Worm (Caenorhabditis elegans) whole organism, late embryonic: ENCODE measurements around the gene pptr-2.
A peak's percentile ranks its signal among the peaks of the same experiment; 100 is the strongest.

ENCODE experiments used
- C08G9.2 ChIP-seq: sonication (generic microtip); optimal IDR thresholded peaks from 2 replicates; lab custom pipeline; 2016; ENCODE audit warnings: mild to moderate bottlenecking, missing genetic modification characterization, moderate library complexity, missing compliant biosample characterization
- K09A11.1 ChIP-seq: sonication (generic microtip); optimal IDR thresholded peaks from 2 replicates; lab custom pipeline; 2017; ENCODE audit warnings: antibody characterized with exemption, mild to moderate bottlenecking, missing genetic modification characterization, missing compliant biosample characterization; ENCODE audit not compliant: insufficient read depth
- T23F11.4 ChIP-seq: fragments of 200-800 bp; sonication (Bioruptor generic); optimal IDR thresholded peaks from 2 replicates; lab custom pipeline; 2018; ENCODE audit warnings: mild to moderate bottlenecking, missing genetic modification characterization, missing compliant biosample characterization
- Y22D7AL.16 ChIP-seq: sonication (generic microtip); optimal IDR thresholded peaks from 2 replicates; lab custom pipeline; 2016; ENCODE audit warnings: missing genetic modification characterization, missing compliant biosample characterization
- ceh-14 ChIP-seq: sonication (generic microtip); optimal IDR thresholded peaks from 2 replicates; lab custom pipeline; 2016; ENCODE audit warnings: missing genotype, missing genetic modification characterization, missing compliant biosample characterization
- ceh-18 ChIP-seq: sonication (generic microtip); optimal IDR thresholded peaks from 2 replicates; lab custom pipeline; 2016; ENCODE audit warnings: missing genetic modification characterization, missing compliant biosample characterization
- ceh-19 ChIP-seq: fragments of 200-800 bp; sonication (Bioruptor generic); optimal IDR thresholded peaks from 2 replicates; lab custom pipeline; 2018; ENCODE audit warnings: mild to moderate bottlenecking, missing genetic modification characterization, missing compliant biosample characterization
- ceh-2 ChIP-seq: sonication (generic microtip); optimal IDR thresholded peaks from 2 replicates; lab custom pipeline; 2016; ENCODE audit warnings: missing genotype, missing genetic modification characterization, missing compliant biosample characterization
- ceh-22 ChIP-seq: sonication (generic microtip); optimal IDR thresholded peaks from 2 replicates; lab custom pipeline; 2017; ENCODE audit warnings: missing biosample characterization, missing genetic modification characterization
- ceh-30 ChIP-seq: fragments of 150-350 bp; optimal IDR thresholded peaks from 2 replicates; lab custom pipeline; 2014; ENCODE audit warnings: missing biosample characterization, missing genetic modification characterization
- ceh-31 ChIP-seq: sonication (generic microtip); optimal IDR thresholded peaks from 2 replicates; lab custom pipeline; 2016; ENCODE audit warnings: missing genetic modification characterization, missing compliant biosample characterization
- ceh-34 ChIP-seq: sonication (generic microtip); optimal IDR thresholded peaks from 2 replicates; lab custom pipeline; 2016; ENCODE audit warnings: mild to moderate bottlenecking, missing genetic modification characterization, missing compliant biosample characterization
- ceh-45 ChIP-seq: fragments of 200-800 bp; sonication (Bioruptor generic); IDR thresholded peaks from 2 replicates; pipeline ENCODE4 v1.3.6; 2022; ENCODE audit warnings: missing genetic modification reagents, missing genetic modification characterization, missing compliant biosample characterization
- ceh-48 ChIP-seq: sonication (generic microtip); optimal IDR thresholded peaks from 2 replicates; lab custom pipeline; 2016; ENCODE audit warnings: missing genetic modification characterization, inconsistent platforms, missing compliant biosample characterization
- ceh-6 ChIP-seq: fragments of 200-800 bp; sonication (Bioruptor generic); optimal IDR thresholded peaks from 2 replicates; lab custom pipeline; 2018; ENCODE audit warnings: mild to moderate bottlenecking, missing genetic modification characterization, missing compliant biosample characterization
- ceh-9 ChIP-seq: sonication (generic microtip); optimal IDR thresholded peaks from 2 replicates; lab custom pipeline; 2016; ENCODE audit warnings: mild to moderate bottlenecking, missing genetic modification characterization, inconsistent platforms, missing compliant biosample characterization
- che-1 ChIP-seq: sonication (generic microtip); optimal IDR thresholded peaks from 2 replicates; lab custom pipeline; 2016; ENCODE audit warnings: mild to moderate bottlenecking, missing genetic modification characterization, missing compliant biosample characterization
- dmd-4 ChIP-seq: sonication (generic microtip); optimal IDR thresholded peaks from 2 replicates; lab custom pipeline; 2016; ENCODE audit warnings: borderline replicate concordance, missing genetic modification characterization, missing compliant biosample characterization
- dve-1 ChIP-seq: sonication (generic microtip); optimal IDR thresholded peaks from 2 replicates; lab custom pipeline; 2017; ENCODE audit warnings: antibody characterized with exemption, mild to moderate bottlenecking, missing genetic modification characterization, missing compliant biosample characterization
- elt-2 ChIP-seq: sonication (generic microtip); optimal IDR thresholded peaks from 2 replicates; lab custom pipeline; 2016; ENCODE audit warnings: missing genetic modification reagents, missing genetic modification characterization, missing compliant biosample characterization
- elt-4 ChIP-seq: sonication (generic microtip); optimal IDR thresholded peaks from 2 replicates; lab custom pipeline; 2016; ENCODE audit warnings: missing genetic modification characterization, missing compliant biosample characterization
- eyg-1 ChIP-seq: sonication (generic microtip); optimal IDR thresholded peaks from 2 replicates; lab custom pipeline; 2016; ENCODE audit warnings: missing genotype, missing genetic modification characterization, missing compliant biosample characterization
- fax-1 ChIP-seq: sonication (generic microtip); optimal IDR thresholded peaks from 2 replicates; lab custom pipeline; 2016; ENCODE audit warnings: missing genotype, missing genetic modification characterization, missing compliant biosample characterization
- fkh-10 ChIP-seq: fragments of 150-350 bp; optimal IDR thresholded peaks from 2 replicates; lab custom pipeline; 2014; ENCODE audit warnings: missing biosample characterization, missing genetic modification reagents, missing genetic modification characterization
- gmeb-2 ChIP-seq: sonication (generic microtip); optimal IDR thresholded peaks from 2 replicates; lab custom pipeline; 2016; ENCODE audit warnings: missing genetic modification characterization, inconsistent platforms, missing compliant biosample characterization
- hlh-13 ChIP-seq: fragments of 200-800 bp; sonication (Bioruptor generic); optimal IDR thresholded peaks from 2 replicates; lab custom pipeline; 2018; ENCODE audit warnings: mild to moderate bottlenecking, missing genetic modification characterization, missing compliant biosample characterization
- hlh-15 ChIP-seq: sonication (generic microtip); optimal IDR thresholded peaks from 2 replicates; lab custom pipeline; 2016; ENCODE audit warnings: missing genetic modification characterization, missing compliant biosample characterization
- hlh-30 ChIP-seq: sonication (generic microtip); optimal IDR thresholded peaks from 2 replicates; lab custom pipeline; 2017; ENCODE audit warnings: antibody characterized with exemption, missing genetic modification characterization, missing compliant biosample characterization; ENCODE audit not compliant: insufficient read depth
- hlh-8 ChIP-seq: sonication (generic microtip); optimal IDR thresholded peaks from 2 replicates; lab custom pipeline; 2016; ENCODE audit warnings: missing genotype, missing genetic modification characterization, missing compliant biosample characterization
- lim-6 ChIP-seq: sonication (generic microtip); optimal IDR thresholded peaks from 2 replicates; lab custom pipeline; 2016; ENCODE audit warnings: missing genetic modification characterization, missing compliant biosample characterization
- mec-3 ChIP-seq: sonication (generic microtip); optimal IDR thresholded peaks from 2 replicates; lab custom pipeline; 2016; ENCODE audit warnings: borderline replicate concordance, missing genetic modification characterization, missing compliant biosample characterization
- nfya-1 ChIP-seq: sonication (generic microtip); optimal IDR thresholded peaks from 2 replicates; lab custom pipeline; 2017; ENCODE audit warnings: missing genetic modification characterization, mild to moderate bottlenecking, missing compliant biosample characterization, antibody characterized with exemption, moderate library complexity
- nhr-11 ChIP-seq: fragments of 150-350 bp; optimal IDR thresholded peaks from 2 replicates; lab custom pipeline; 2014; ENCODE audit warnings: missing biosample characterization, missing genetic modification characterization
- nhr-232 ChIP-seq: sonication (generic microtip); optimal IDR thresholded peaks from 2 replicates; lab custom pipeline; 2016; ENCODE audit warnings: missing genetic modification characterization, missing compliant biosample characterization
- npax-4 ChIP-seq: sonication (generic microtip); optimal IDR thresholded peaks from 2 replicates; lab custom pipeline; 2016; ENCODE audit warnings: missing genetic modification characterization, missing compliant biosample characterization
- pat-9 ChIP-seq: fragments of 200-800 bp; sonication (Bioruptor generic); optimal IDR thresholded peaks from 2 replicates; lab custom pipeline; 2018; ENCODE audit warnings: mild to moderate bottlenecking, missing genetic modification characterization, moderate library complexity, missing compliant biosample characterization
- pax-1 ChIP-seq: fragments of 150-350 bp; optimal IDR thresholded peaks from 2 replicates; lab custom pipeline; 2014; ENCODE audit warnings: missing biosample characterization, missing genetic modification characterization
- pha-2 ChIP-seq: sonication (generic microtip); optimal IDR thresholded peaks from 2 replicates; lab custom pipeline; 2017; ENCODE audit warnings: mild to moderate bottlenecking, missing genetic modification characterization, missing compliant biosample characterization
- pha-4 ChIP-seq: fragments of 150-350 bp; optimal IDR thresholded peaks from 2 replicates; lab custom pipeline; 2018; ENCODE audit warnings: missing biosample characterization, missing genetic modification reagents, missing genetic modification characterization
- pqm-1 ChIP-seq: sonication (generic microtip); optimal IDR thresholded peaks from 2 replicates; lab custom pipeline; 2016; ENCODE audit warnings: missing genetic modification characterization, missing compliant biosample characterization
- ref-2 ChIP-seq: sonication (generic microtip); optimal IDR thresholded peaks from 2 replicates; lab custom pipeline; 2016; ENCODE audit warnings: missing genetic modification characterization, missing compliant biosample characterization
- sdc-2 ChIP-seq: sonication (generic microtip); optimal IDR thresholded peaks from 2 replicates; lab custom pipeline; 2016; ENCODE audit warnings: missing genotype, missing genetic modification characterization, missing compliant biosample characterization
- sox-4 ChIP-seq: sonication (generic microtip); optimal IDR thresholded peaks from 2 replicates; lab custom pipeline; 2017; ENCODE audit warnings: mild to moderate bottlenecking, missing genetic modification characterization, inconsistent platforms, missing compliant biosample characterization
- syd-9 ChIP-seq: sonication (generic microtip); optimal IDR thresholded peaks from 2 replicates; lab custom pipeline; 2016; ENCODE audit warnings: mild to moderate bottlenecking, missing genetic modification characterization, moderate library complexity, missing compliant biosample characterization
- unc-3 ChIP-seq, 2 experiments: fragments of 200-800 bp in 1 of 2; sonication (Bioruptor generic) in 1 of 2; sonication (generic microtip) in 1 of 2; conservative IDR thresholded peaks in 1 of 2; optimal IDR thresholded peaks in 1 of 2; 2 replicates each; pipeline versions ENCODE4 v1.3.6 to Lab custom; 2016 to 2022; ENCODE audit warnings: missing compliant biosample characterization in 2 of 2, missing genetic modification characterization in 2 of 2, missing genetic modification reagents in 1 of 2
- unc-55 ChIP-seq: sonication (generic microtip); optimal IDR thresholded peaks from 2 replicates; lab custom pipeline; 2017; ENCODE audit warnings: missing biosample characterization, missing genetic modification reagents, missing genetic modification characterization
- zip-5 ChIP-seq: sonication (generic microtip); optimal IDR thresholded peaks from 2 replicates; lab custom pipeline; 2016; ENCODE audit warnings: missing genetic modification characterization, missing compliant biosample characterization
- ztf-16 ChIP-seq: sonication (generic microtip); optimal IDR thresholded peaks from 2 replicates; lab custom pipeline; 2017; ENCODE audit warnings: missing genetic modification characterization, missing compliant biosample characterization

pptr-2 gene

DNA sequence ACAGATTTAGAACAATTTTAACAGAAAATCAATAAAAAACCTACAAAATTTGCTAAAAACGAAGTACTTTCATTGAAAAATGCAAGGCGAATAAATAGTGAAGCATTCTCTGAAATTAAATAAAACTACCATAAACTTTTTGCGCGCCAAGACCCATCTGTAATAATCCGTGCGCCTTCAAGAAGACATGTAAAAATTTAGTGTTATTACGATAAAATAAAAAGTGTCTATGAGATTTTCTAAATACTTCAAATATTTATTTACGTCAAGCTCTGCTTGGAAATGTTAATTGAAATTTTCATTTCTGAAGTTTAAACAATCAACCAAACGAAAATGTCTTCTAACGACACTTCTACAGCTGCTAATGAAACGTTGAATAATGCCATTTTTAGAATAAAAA lies 5.3 kb upstream of the pptr-2 start, which contains the start of gene C45B11.9:
TSS of gene C45B11.9 (plus strand) at position 301 of the 400 bp plus-strand sequence.
- TF ChIP-seq npax-4 = no peak
- no peak for TF ChIP-seq unc-55
- TF ChIP-seq che-1 (tag; lab: Kevin White, UChicago) = no peak
- no peak for TF ChIP-seq dve-1 (tag; lab: Kevin White, UChicago)
- no peak for TF ChIP-seq sdc-2 (tag; lab: Kevin White, UChicago)
- no peak for TF ChIP-seq fax-1 (tag; lab: Kevin White, UChicago)
- no peak for TF ChIP-seq ceh-22
- TF ChIP-seq hlh-15 (tag; lab: Kevin White, UChicago) = no peak
- TF ChIP-seq eyg-1 (tag; lab: Kevin White, UChicago) = no peak
- no peak for TF ChIP-seq unc-3 (GFP tag; conservative IDR thresholded peaks at IDR 0.05; lab: Robert Waterston, UW)
- TF ChIP-seq unc-3 (tag; optimal IDR thresholded peaks at IDR 0.05; lab: Kevin White, UChicago) = no peak
- TF ChIP-seq T23F11.4 (GFP tag; lab: Kevin White, UChicago) = no peak
- TF ChIP-seq ceh-19 = no peak
- TF ChIP-seq pha-4 (tag; lab: Kevin White, UChicago) = no peak
- TF ChIP-seq hlh-13 (GFP tag; lab: Kevin White, UChicago) = no peak
- no peak for TF ChIP-seq pax-1 (tag; lab: Kevin White, UChicago)
- TF ChIP-seq, all 69 proteins: peak for 0

DNA sequence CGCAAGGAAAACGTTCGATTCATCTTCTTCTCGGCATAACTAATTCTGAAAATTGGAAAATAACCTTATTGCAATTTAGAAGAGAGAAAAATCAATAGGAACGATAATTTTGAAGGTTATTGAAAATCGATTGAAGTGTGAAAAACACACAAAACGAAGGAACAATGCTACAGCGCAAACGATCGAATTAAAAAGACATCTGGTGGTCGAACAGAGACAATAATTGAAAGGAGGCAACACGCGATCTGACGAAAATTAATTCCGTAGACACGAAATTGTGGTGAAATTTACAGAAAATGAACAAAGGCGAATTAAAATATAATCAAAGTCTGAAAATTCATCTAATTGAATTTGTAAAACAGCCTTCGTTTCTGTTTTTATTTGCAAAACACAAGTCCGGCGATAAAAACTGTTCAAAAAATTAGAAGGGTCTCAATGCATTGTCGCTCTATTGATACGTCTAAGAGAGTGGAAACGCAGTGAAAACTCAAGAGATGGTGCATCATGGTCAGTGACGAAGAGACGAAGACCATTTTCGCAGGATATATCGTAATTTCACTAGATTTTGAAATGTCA lies 4.7 kb upstream of the pptr-2 start, which contains the start of gene pak-2:
TSS of gene pak-2 (minus strand) at position 51 of the 576 bp plus-strand sequence.
- TF ChIP-seq hlh-30 (tag; lab: Kevin White, UChicago) (no peak), C08G9.2 (tag; lab: Kevin White, UChicago) (peak; percentile 96), dmd-4 (tag; lab: Kevin White, UChicago) (peak; percentile 34), hlh-8 (tag; lab: Kevin White, UChicago) (peak; percentile 83), pqm-1 (tag; lab: Kevin White, UChicago) (peak; percentile 64), K09A11.1 (no peak), sox-4 (peak; percentile 0), ref-2 (tag; lab: Kevin White, UChicago) (peak; percentile 97), unc-55 (no peak), mec-3 (tag; lab: Kevin White, UChicago) (peak; percentile 87), ceh-31 (tag; lab: Kevin White, UChicago) (peak; percentile 100), syd-9 (tag; lab: Kevin White, UChicago) (peak; percentile 45), che-1 (tag; lab: Kevin White, UChicago) (peak; percentile 44), gmeb-2 (tag; lab: Kevin White, UChicago) (peak; percentile 39), Y22D7AL.16 (tag; lab: Kevin White, UChicago) (no peak), T23F11.4 (GFP tag; lab: Kevin White, UChicago) (peak; percentile 55), fkh-10 (GFP tag; lab: Kevin White, UChicago) (no peak), ceh-6 (GFP tag; lab: Kevin White, UChicago) (peak; percentile 43), dve-1 (tag; lab: Kevin White, UChicago) (peak; percentile 19), nfya-1 (tag; lab: Kevin White, UChicago) (peak; percentile 54), eyg-1 (tag; lab: Kevin White, UChicago) (peak; percentile 57), pax-1 (tag; lab: Kevin White, UChicago) (peak; percentile 42), nhr-11 (tag; lab: Kevin White, UChicago) (no peak), ceh-14 (tag; lab: Kevin White, UChicago) (peak; percentile 95), npax-4 (no peak), ceh-34 (peak; percentile 84), elt-4 (no peak), elt-2 (peak; percentile 90), nhr-232 (tag; lab: Kevin White, UChicago) (no peak), ceh-2 (peak; percentile 93), ztf-16 (peak; percentile 70), zip-5 (peak; percentile 94), ceh-9 (tag; lab: Kevin White, UChicago) (no peak), ceh-45 (no peak), sdc-2 (tag; lab: Kevin White, UChicago) (peak; percentile 36), ceh-48 (tag; lab: Kevin White, UChicago) (no peak), ceh-18 (tag; lab: Kevin White, UChicago) (peak; percentile 83), ceh-30 (tag; lab: Kevin White, UChicago) (no peak), pat-9 (tag; lab: Kevin White, UChicago) (no peak), hlh-15 (tag; lab: Kevin White, UChicago) (peak; percentile 66), lim-6 (tag; lab: Kevin White, UChicago) (peak; percentile 92), pha-2 (peak; percentile 44), fax-1 (tag; lab: Kevin White, UChicago) (peak; percentile 92)
